Worm (Caenorhabditis elegans): Measurements from ENCODE around the gene F17C11.26.

DNA sequence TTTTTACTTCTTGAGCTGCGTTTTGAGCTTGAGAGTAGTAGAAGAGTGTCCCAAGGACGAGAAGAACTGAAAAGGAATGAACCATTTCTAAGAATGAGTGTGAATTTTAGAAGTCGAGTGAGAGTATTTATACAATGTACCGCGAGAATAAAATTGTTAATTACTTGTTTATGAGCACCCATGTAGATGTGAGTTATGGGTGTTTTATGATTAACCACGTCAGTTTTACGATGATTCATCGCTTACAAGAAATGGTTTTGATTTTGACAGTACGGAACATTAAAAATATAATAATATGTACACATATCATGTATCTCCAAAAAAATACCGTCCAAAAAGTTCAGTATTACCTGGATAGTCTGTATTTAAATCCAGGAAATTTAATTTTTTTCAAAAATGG, 13.1 kb downstream of the F17C11.26 start, which contains the start of gene clec-221:
- TF ChIP-seq unc-62 (GFP tag; optimal IDR thresholded peaks at IDR 0.05) = no peak
- no peak for TF ChIP-seq alr-1 (tag; optimal IDR thresholded peaks at IDR 0.05; ENCODE audit: borderline replicate concordance)
- TF ChIP-seq nhr-28 (tag; optimal IDR thresholded peaks at IDR 0.05) = no peak
- no peak for TF ChIP-seq nhr-77 (tag; optimal IDR thresholded peaks at IDR 0.05)
- TF ChIP-seq lin-39 (tag; optimal IDR thresholded peaks at IDR 0.05) = no peak
- no peak for TF ChIP-seq fkh-10 (GFP tag; optimal IDR thresholded peaks at IDR 0.05)
